Fruit fly (Drosophila melanogaster) whole organism, embryonic: ENCODE data around the gene yellow-e.
A peak's percentile ranks its signal among the peaks of the same experiment; 100 is the strongest.

Source experiments
- Atf-2 ChIP-seq: fragments of 200-800 bp; sonication (Bioruptor generic); optimal IDR thresholded peaks from 2 replicates; lab custom pipeline; 2016; ENCODE audit warnings: missing biosample characterization, missing genetic modification characterization
- CG10543 ChIP-seq: fragments of 200-800 bp; sonication (Bioruptor generic); optimal IDR thresholded peaks from 3 replicates; lab custom pipeline; 2017; ENCODE audit warnings: missing biosample characterization, mild to moderate bottlenecking, missing genetic modification characterization, moderate library complexity
- CG10565 ChIP-seq: fragments of 200-800 bp; sonication (Bioruptor generic); optimal IDR thresholded peaks from 3 replicates; lab custom pipeline; 2016; ENCODE audit warnings: missing biosample characterization, mild to moderate bottlenecking, missing genetic modification characterization
- CG11504 ChIP-seq: fragments of 200-800 bp; sonication (Bioruptor generic); optimal IDR thresholded peaks from 3 replicates; lab custom pipeline; 2019; ENCODE audit warnings: missing biosample characterization, mild to moderate bottlenecking, missing genetic modification characterization, moderate library complexity
- CG11696 ChIP-seq: fragments of 200-800 bp; sonication (Bioruptor generic); IDR thresholded peaks from 2 replicates; pipeline ENCODE4 v1.3.6; 2022; ENCODE audit warnings: missing biosample characterization, missing genetic modification characterization
- CG12391 ChIP-seq: fragments of 200-800 bp; sonication (Bioruptor generic); optimal IDR thresholded peaks from 3 replicates; lab custom pipeline; 2018; ENCODE audit warnings: missing biosample characterization, mild to moderate bottlenecking, missing genetic modification characterization, moderate library complexity
- CG13287 ChIP-seq: fragments of 200-800 bp; sonication (Bioruptor generic); IDR thresholded peaks from 2 replicates; pipeline ENCODE4 v1.3.6; 2022; ENCODE audit warnings: missing biosample characterization, missing genetic modification characterization; ENCODE audit not compliant: partially characterized antibody
- CG14710 ChIP-seq: fragments of 200-800 bp; sonication (Bioruptor generic); optimal IDR thresholded peaks from 3 replicates; lab custom pipeline; 2019; ENCODE audit warnings: missing biosample characterization, mild to moderate bottlenecking, missing genetic modification characterization, moderate library complexity
- CG15479 ChIP-seq: fragments of 200-800 bp; sonication (Bioruptor generic); optimal IDR thresholded peaks from 3 replicates; lab custom pipeline; 2019; ENCODE audit warnings: missing biosample characterization, mild to moderate bottlenecking, missing genetic modification characterization, moderate library complexity
- CG17186 ChIP-seq: fragments of 200-800 bp; sonication (Bioruptor generic); optimal IDR thresholded peaks from 3 replicates; lab custom pipeline; 2017; ENCODE audit warnings: missing biosample characterization, missing genetic modification reagents, missing genetic modification characterization
- CG17802 ChIP-seq: fragments of 200-800 bp; sonication (Bioruptor generic); optimal IDR thresholded peaks from 2 replicates; lab custom pipeline; 2018; ENCODE audit warnings: missing biosample characterization, mild to moderate bottlenecking, missing genetic modification characterization, moderate library complexity
- CG17912 ChIP-seq: fragments of 200-800 bp; sonication (Bioruptor generic); optimal IDR thresholded peaks from 2 replicates; lab custom pipeline; 2018; ENCODE audit warnings: missing biosample characterization, mild to moderate bottlenecking, missing genetic modification characterization
- CG2120 ChIP-seq: fragments of 200-800 bp; sonication (Bioruptor generic); optimal IDR thresholded peaks from 3 replicates; lab custom pipeline; 2016; ENCODE audit warnings: missing biosample characterization, missing genetic modification characterization
- CG30431 ChIP-seq: fragments of 200-800 bp; sonication (Bioruptor generic); optimal IDR thresholded peaks from 2 replicates; lab custom pipeline; 2017; ENCODE audit warnings: missing biosample characterization, missing genetic modification characterization
- CG3065 ChIP-seq: fragments of 200-800 bp; sonication (Bioruptor generic); optimal IDR thresholded peaks from 2 replicates; lab custom pipeline; 2016; ENCODE audit warnings: missing biosample characterization, missing genetic modification characterization
- CG32532 ChIP-seq: fragments of 200-800 bp; sonication (Bioruptor generic); IDR thresholded peaks from 2 replicates; pipeline ENCODE4 v1.3.6; 2022; ENCODE audit warnings: missing biosample characterization, missing genetic modification characterization
- CG34224 ChIP-seq: fragments of 200-800 bp; sonication (Bioruptor generic); IDR thresholded peaks from 3 replicates; pipeline ENCODE4 v1.3.6; 2022; ENCODE audit warnings: missing biosample characterization, missing genetic modification characterization; ENCODE audit not compliant: partially characterized antibody
- CG34422 ChIP-seq: fragments of 200-800 bp; sonication (Bioruptor generic); IDR thresholded peaks from 3 replicates; pipeline ENCODE4 v1.3.6; 2022; ENCODE audit warnings: missing biosample characterization, missing genetic modification characterization
- CG7745 ChIP-seq: fragments of 200-800 bp; sonication (Bioruptor generic); optimal IDR thresholded peaks from 2 replicates; lab custom pipeline; 2018; ENCODE audit warnings: missing biosample characterization, mild to moderate bottlenecking, missing genetic modification characterization, moderate library complexity
- CG9797 ChIP-seq: fragments of 200-800 bp; sonication (Bioruptor generic); optimal IDR thresholded peaks from 3 replicates; lab custom pipeline; 2018; ENCODE audit warnings: missing biosample characterization, mild to moderate bottlenecking, missing genetic modification characterization
- CG9932 ChIP-seq: fragments of 200-800 bp; sonication (Bioruptor generic); IDR thresholded peaks from 2 replicates; pipeline ENCODE4 v1.3.6; 2022; ENCODE audit warnings: missing biosample characterization, missing genetic modification characterization
- CTCF ChIP-seq: fragments of 200-800 bp; sonication (Bioruptor generic); optimal IDR thresholded peaks from 2 replicates; lab custom pipeline; 2017; ENCODE audit warnings: missing biosample characterization, mild to moderate bottlenecking, missing genetic modification characterization, moderate library complexity
- CoRest ChIP-seq: fragments of 200-800 bp; sonication (Bioruptor generic); optimal IDR thresholded peaks from 3 replicates; lab custom pipeline; 2018; ENCODE audit warnings: missing biosample characterization, mild to moderate bottlenecking, missing genetic modification characterization, moderate library complexity
- H15 ChIP-seq: fragments of 200-800 bp; sonication (Bioruptor generic); IDR thresholded peaks from 3 replicates; pipeline ENCODE4 v1.3.6; 2022; ENCODE audit warnings: missing biosample characterization, missing genetic modification characterization
- HLH4C ChIP-seq: fragments of 200-800 bp; sonication (Bioruptor generic); IDR thresholded peaks from 3 replicates; pipeline ENCODE4 v1.3.6; 2022; ENCODE audit warnings: missing biosample characterization, missing genetic modification characterization; ENCODE audit not compliant: partially characterized antibody
- NFAT ChIP-seq: fragments of 200-800 bp; sonication (Bioruptor generic); IDR thresholded peaks from 2 replicates; pipeline ENCODE4 v1.3.6; 2022; ENCODE audit warnings: missing biosample characterization, missing genetic modification characterization
- NK7.1 ChIP-seq: fragments of 200-800 bp; sonication (Bioruptor generic); optimal IDR thresholded peaks from 3 replicates; lab custom pipeline; 2016; ENCODE audit warnings: missing biosample characterization, missing genetic modification characterization
- Scr ChIP-seq: fragments of 200-800 bp; sonication (Bioruptor generic); IDR thresholded peaks from 2 replicates; pipeline ENCODE4 v1.3.6; 2022; ENCODE audit warnings: missing biosample characterization, missing genetic modification characterization; ENCODE audit not compliant: partially characterized antibody
- Sox102F ChIP-seq: fragments of 200-800 bp; sonication (Bioruptor generic); optimal IDR thresholded peaks from 2 replicates; lab custom pipeline; 2018; ENCODE audit warnings: missing biosample characterization, mild to moderate bottlenecking, missing genetic modification characterization, moderate library complexity
- TFAM ChIP-seq: fragments of 200-800 bp; sonication (Bioruptor generic); optimal IDR thresholded peaks from 2 replicates; lab custom pipeline; 2017; ENCODE audit warnings: missing biosample characterization, missing genetic modification characterization, inconsistent platforms
- Trl ChIP-seq, 3 experiments: fragments of >200 bp in 2 of 3; fragments of 200-800 bp in 1 of 3; sonication (Bioruptor generic) in 1 of 3; optimal IDR thresholded peaks; 2 replicates in 1 of 3; 3 replicates in 2 of 3; lab custom pipeline; 2016 to 2017; ENCODE audit warnings: missing biosample characterization in 1 of 3, missing genetic modification characterization in 1 of 3
- Vsx1 ChIP-seq: fragments of 200-800 bp; sonication (Bioruptor generic); optimal IDR thresholded peaks from 2 replicates; lab custom pipeline; 2017; ENCODE audit warnings: missing biosample characterization, mild to moderate bottlenecking, missing genetic modification characterization, missing genetic modification reagents
- al ChIP-seq: fragments of 200-800 bp; sonication (Bioruptor generic); IDR thresholded peaks from 2 replicates; pipeline ENCODE4 v1.3.6; 2022; ENCODE audit warnings: missing biosample characterization, missing genetic modification characterization
- amos ChIP-seq: fragments of 200-800 bp; sonication (Bioruptor generic); IDR thresholded peaks from 2 replicates; pipeline ENCODE4 v1.3.6; 2022; ENCODE audit warnings: missing biosample characterization, missing genetic modification characterization; ENCODE audit not compliant: partially characterized antibody
- ap ChIP-seq: fragments of 200-800 bp; sonication (Bioruptor generic); IDR thresholded peaks from 2 replicates; pipeline ENCODE4 v1.3.6; 2022; ENCODE audit warnings: missing biosample characterization, missing genetic modification characterization
- chif ChIP-seq, 2 experiments: fragments of 200-800 bp; sonication (Bioruptor generic); optimal IDR thresholded peaks; 3 replicates each; lab custom pipeline; 2016; ENCODE audit warnings: missing biosample characterization in 2 of 2, missing genetic modification characterization in 2 of 2
- gcm2 ChIP-seq: fragments of 200-800 bp; sonication (Bioruptor generic); optimal IDR thresholded peaks from 2 replicates; lab custom pipeline; 2016; ENCODE audit warnings: missing biosample characterization, missing genetic modification characterization
- gem ChIP-seq: fragments of 200-800 bp; sonication (Bioruptor generic); optimal IDR thresholded peaks from 2 replicates; lab custom pipeline; 2019; ENCODE audit warnings: missing biosample characterization, mild to moderate bottlenecking, missing genetic modification characterization, moderate library complexity
- jing ChIP-seq: fragments of 200-800 bp; sonication (Bioruptor generic); optimal IDR thresholded peaks from 2 replicates; lab custom pipeline; 2018; ENCODE audit warnings: missing biosample characterization, mild to moderate bottlenecking, missing genetic modification characterization
- nerfin-1 ChIP-seq: fragments of 200-800 bp; sonication (Bioruptor generic); optimal IDR thresholded peaks from 3 replicates; lab custom pipeline; 2019; ENCODE audit warnings: missing biosample characterization, mild to moderate bottlenecking, missing genetic modification characterization, moderate library complexity
- nmo ChIP-seq: fragments of 200-800 bp; sonication (Bioruptor generic); optimal IDR thresholded peaks from 2 replicates; lab custom pipeline; 2018; ENCODE audit warnings: missing biosample characterization, mild to moderate bottlenecking, missing genetic modification characterization, moderate library complexity
- nom ChIP-seq: fragments of 200-800 bp; sonication (Bioruptor generic); optimal IDR thresholded peaks from 2 replicates; lab custom pipeline; 2017; ENCODE audit warnings: missing biosample characterization, missing genetic modification characterization, mild to moderate bottlenecking, moderate library complexity, missing genetic modification reagents
- peb ChIP-seq: fragments of 200-800 bp; sonication (Bioruptor generic); IDR thresholded peaks from 2 replicates; pipeline ENCODE4 v1.3.6; 2022; ENCODE audit warnings: missing biosample characterization, missing genetic modification characterization
- row ChIP-seq: fragments of 200-800 bp; sonication (Bioruptor generic); IDR thresholded peaks from 3 replicates; pipeline ENCODE4 v1.3.6; 2022; ENCODE audit warnings: missing biosample characterization, missing genetic modification characterization
- sd ChIP-seq: fragments of 200-800 bp; sonication (Bioruptor generic); optimal IDR thresholded peaks from 3 replicates; lab custom pipeline; 2018; ENCODE audit warnings: missing biosample characterization, mild to moderate bottlenecking, missing genetic modification characterization, moderate library complexity
- shn ChIP-seq: fragments of 200-800 bp; sonication (Bioruptor generic); optimal IDR thresholded peaks from 3 replicates; lab custom pipeline; 2016; ENCODE audit warnings: missing biosample characterization, missing genetic modification characterization
- sim ChIP-seq: fragments of 200-800 bp; sonication (Bioruptor generic); IDR thresholded peaks from 2 replicates; pipeline ENCODE4 v1.3.6; 2022; ENCODE audit warnings: missing biosample characterization, missing genetic modification characterization
- sisA ChIP-seq: fragments of 200-800 bp; sonication (Bioruptor generic); IDR thresholded peaks from 2 replicates; pipeline ENCODE4 v1.3.6; 2022; ENCODE audit warnings: missing biosample characterization, missing genetic modification characterization
- stwl ChIP-seq: fragments of 200-800 bp; sonication (Bioruptor generic); optimal IDR thresholded peaks from 3 replicates; lab custom pipeline; 2018; ENCODE audit warnings: missing biosample characterization, mild to moderate bottlenecking, missing genetic modification characterization, moderate library complexity
- zfh2 ChIP-seq: fragments of 200-800 bp; sonication (Bioruptor generic); optimal IDR thresholded peaks from 2 replicates; lab custom pipeline; 2016; ENCODE audit warnings: missing biosample characterization, missing genetic modification characterization

yellow-e gene

dm6 chr3R:13403032-13403459 is 12.0 kb downstream of the yellow-e start, which contains the start of gene Dpm3 (continued):
- TF ChIP-seq CG7745 (peak; percentile 9), CG9932 (GFP tag; lab: Robert Waterston, UW) (peak; percentile 68), CoRest (tag; lab: Kevin White, UChicago) (peak; percentile 76), gcm2 (GFP tag; lab: Kevin White, UChicago) (no peak), Vsx1 (GFP tag; lab: Kevin White, UChicago) (peak; percentile 99), stwl (peak; percentile 96), NFAT (GFP tag; lab: Robert Waterston, UW) (peak; percentile 27; the same call in 1 of the 2 replicates), jing (GFP tag; lab: Kevin White, UChicago) (no peak), CG17802 (tag; lab: Kevin White, UChicago) (peak; percentile 57), sd (tag; lab: Kevin White, UChicago) (no peak), CG10565 (GFP tag; lab: Kevin White, UChicago) (no peak), Scr (GFP tag; lab: Robert Waterston, UW) (peak; percentile 93), CG11696 (GFP tag; lab: Robert Waterston, UW) (no peak), nmo (GFP tag; lab: Kevin White, UChicago) (peak; percentile 74), CG11504 (tag; lab: Kevin White, UChicago) (peak; percentile 63), nerfin-1 (peak; percentile 20), chif (GFP tag; optimal IDR thresholded peaks at IDR 0.05; lab: Kevin White, UChicago) (peak in 1 of 2 experiments; percentile 50), row (GFP tag; lab: Robert Waterston, UW) (peak; percentile 60), CG34224 (peak; percentile 87), CG2120 (peak; percentile 58), Atf-2 (GFP tag; lab: Kevin White, UChicago) (peak; percentile 37), sisA (GFP tag; lab: Robert Waterston, UW) (0 out of 2 replicates have a peak, but pooled peaks have one; percentile 20), CG14710 (tag; lab: Kevin White, UChicago) (peak; percentile 72), CTCF (no peak), CG10543 (GFP tag; lab: Kevin White, UChicago) (no peak), CG9797 (GFP tag; lab: Kevin White, UChicago) (peak; percentile 92), NK7.1 (GFP tag; lab: Kevin White, UChicago) (no peak), CG13287 (GFP tag; lab: Robert Waterston, UW) (peak; percentile 97), CG12391 (tag; lab: Kevin White, UChicago) (peak; percentile 58), al (GFP tag; lab: Robert Waterston, UW) (no peak), CG30431 (no peak), ap (GFP tag; lab: Robert Waterston, UW) (no peak), CG15479 (GFP tag; lab: Kevin White, UChicago) (no peak), shn (peak; percentile 70), CG3065 (GFP tag; lab: Kevin White, UChicago) (peak; percentile 17), CG17912 (GFP tag; lab: Kevin White, UChicago) (peak; percentile 51), sim (GFP tag; lab: Robert Waterston, UW) (no peak), CG17186 (GFP tag; lab: Kevin White, UChicago) (peak; percentile 10), HLH4C (GFP tag; lab: Robert Waterston, UW) (peak; percentile 92), zfh2 (peak; percentile 57), Sox102F (GFP tag; lab: Kevin White, UChicago) (peak; percentile 13), Trl (optimal IDR thresholded peaks at IDR 0.05; lab: Kevin White, UChicago) (peak in 1 of 2 experiments; percentile 8), Trl (GFP tag; optimal IDR thresholded peaks at IDR 0.05; lab: Kevin White, UChicago) (peak; percentile 41), gem (tag; lab: Kevin White, UChicago) (peak; percentile 37), H15 (GFP tag; lab: Robert Waterston, UW) (no peak), peb (no peak), nom (GFP tag; lab: Kevin White, UChicago) (no peak), CG34422 (GFP tag; lab: Robert Waterston, UW) (peak; percentile 79), CG32532 (GFP tag; lab: Robert Waterston, UW) (peak; percentile 35; the same call in 1 of the 2 replicates), amos (GFP tag; lab: Robert Waterston, UW) (peak; percentile 85), TFAM (GFP tag; lab: Kevin White, UChicago) (no peak)
